Worm (Caenorhabditis elegans) whole organism, L4 larva: ENCODE data around the gene fmo-4.

Source experiments
- F10B5.3 ChIP-seq: sonication (generic microtip); optimal IDR thresholded peaks from 2 replicates; lab custom pipeline; 2016; ENCODE audit warnings: mild to moderate bottlenecking, missing genetic modification characterization, missing compliant biosample characterization
- F44E2.7 ChIP-seq: fragments of 200-800 bp; sonication (Bioruptor generic); IDR thresholded peaks from 2 replicates; pipeline ENCODE4 v2.1.2; 2022; ENCODE audit warnings: missing genetic modification characterization, missing compliant biosample characterization
- R02D3.7 ChIP-seq: fragments of 150-350 bp; sonication (generic microtip); optimal IDR thresholded peaks from 3 replicates; lab custom pipeline; 2014; ENCODE audit warnings: missing biosample characterization, missing genetic modification characterization
- T20F7.1 ChIP-seq: fragments of 200-800 bp; sonication (Bioruptor generic); optimal IDR thresholded peaks from 2 replicates; lab custom pipeline; 2018; ENCODE audit warnings: mild to moderate bottlenecking, missing genetic modification characterization, missing compliant biosample characterization
- Y48G9A.11 ChIP-seq: fragments of 200-800 bp; sonication (Bioruptor generic); IDR thresholded peaks from 2 replicates; pipeline ENCODE4 v1.3.6; 2022; ENCODE audit warnings: missing genetic modification reagents, missing genetic modification characterization, missing compliant biosample characterization
- aha-1 ChIP-seq: fragments of 150-350 bp; peaks from one replicate; lab custom pipeline; 2014; ENCODE audit warnings: missing biosample characterization, missing genetic modification characterization
- ama-1 ChIP-seq: fragments of 150-350 bp; optimal IDR thresholded peaks from 2 replicates; lab custom pipeline; 2014; ENCODE audit warnings: inconsistent platforms, mixed read lengths
- ceh-32 ChIP-seq: sonication (generic microtip); optimal IDR thresholded peaks from 2 replicates; lab custom pipeline; 2016; ENCODE audit warnings: mild to moderate bottlenecking, missing genetic modification characterization, missing compliant biosample characterization; ENCODE audit not compliant: poor library complexity
- ceh-44 ChIP-seq: fragments of 200-800 bp; sonication (Bioruptor generic); IDR thresholded peaks from 2 replicates; pipeline ENCODE4 v1.3.6; 2022; ENCODE audit warnings: missing genetic modification reagents, missing genetic modification characterization, missing compliant biosample characterization
- ceh-62 ChIP-seq: sonication (generic microtip); optimal IDR thresholded peaks from 2 replicates; lab custom pipeline; 2017; ENCODE audit warnings: missing biosample characterization, missing genetic modification characterization
- ces-1 ChIP-seq: fragments of 150-350 bp; sonication (generic microtip); optimal IDR thresholded peaks from 4 replicates; lab custom pipeline; 2014; ENCODE audit warnings: missing biosample characterization, missing genetic modification reagents, missing genetic modification characterization
- cey-2 ChIP-seq: sonication (generic microtip); optimal IDR thresholded peaks from 3 replicates; lab custom pipeline; 2017; ENCODE audit warnings: missing genetic modification characterization, mild to moderate bottlenecking, missing compliant biosample characterization, antibody characterized with exemption, borderline replicate concordance; ENCODE audit not compliant: insufficient read depth
- daf-12 ChIP-seq: fragments of 150-350 bp; optimal IDR thresholded peaks from 2 replicates; lab custom pipeline; 2014; ENCODE audit warnings: missing biosample characterization, missing genetic modification reagents, missing genetic modification characterization
- daf-8 ChIP-seq: fragments of 200-800 bp; sonication (Bioruptor generic); IDR thresholded peaks from 2 replicates; pipeline ENCODE4 v1.3.6; 2022; ENCODE audit warnings: missing genetic modification characterization, missing compliant biosample characterization
- dmd-8 ChIP-seq: fragments of 200-800 bp; sonication (Bioruptor generic); IDR thresholded peaks from 2 replicates; pipeline ENCODE4 v1.3.6; 2022; ENCODE audit warnings: missing genetic modification characterization, missing compliant biosample characterization
- dpl-1 ChIP-seq: fragments of 150-350 bp; optimal IDR thresholded peaks from 2 replicates; lab custom pipeline; 2014; ENCODE audit warnings: missing biosample characterization, missing genetic modification reagents, missing genetic modification characterization
- dve-1 ChIP-seq: sonication (generic microtip); optimal IDR thresholded peaks from 2 replicates; lab custom pipeline; 2017; ENCODE audit warnings: antibody characterized with exemption, mild to moderate bottlenecking, missing genetic modification characterization, missing compliant biosample characterization; ENCODE audit not compliant: insufficient read depth
- egl-27 ChIP-seq: sonication (generic microtip); optimal IDR thresholded peaks from 3 replicates; lab custom pipeline; 2017; ENCODE audit warnings: missing biosample characterization, missing genetic modification reagents, missing genetic modification characterization
- fkh-10 ChIP-seq: fragments of 150-350 bp; optimal IDR thresholded peaks from 2 replicates; lab custom pipeline; 2014; ENCODE audit warnings: missing biosample characterization, missing genetic modification reagents, missing genetic modification characterization
- hif-1 ChIP-seq, 2 experiments: sonication (generic microtip); optimal IDR thresholded peaks; 2 replicates each; lab custom pipeline; 2016 to 2017; ENCODE audit warnings: missing compliant biosample characterization in 2 of 2, missing genetic modification characterization in 2 of 2, missing genetic modification reagents in 2 of 2, missing genotype in 2 of 2, mild to moderate bottlenecking in 1 of 2
- hlh-30 ChIP-seq: sonication (generic microtip); optimal IDR thresholded peaks from 2 replicates; lab custom pipeline; 2017; ENCODE audit warnings: antibody characterized with exemption, mild to moderate bottlenecking, missing genetic modification characterization, missing compliant biosample characterization; ENCODE audit not compliant: insufficient read depth
- jun-1 ChIP-seq: fragments of 150-350 bp; optimal IDR thresholded peaks from 2 replicates; lab custom pipeline; 2014; ENCODE audit warnings: missing biosample characterization, missing genetic modification reagents, missing genetic modification characterization
- lin-15B ChIP-seq: fragments of 150-350 bp; sonication (generic microtip); optimal IDR thresholded peaks from 3 replicates; lab custom pipeline; 2014; ENCODE audit warnings: missing biosample characterization, missing genetic modification characterization
- lin-38 ChIP-seq: fragments of 200-800 bp; sonication (Bioruptor generic); IDR thresholded peaks from 2 replicates; pipeline ENCODE4 v1.3.6; 2022; ENCODE audit warnings: missing genetic modification reagents, missing genetic modification characterization, missing compliant biosample characterization
- lin-39 ChIP-seq: fragments of 150-350 bp; optimal IDR thresholded peaks from 2 replicates; lab custom pipeline; 2014; ENCODE audit warnings: missing biosample characterization, missing genetic modification reagents, missing genetic modification characterization
- lir-3 ChIP-seq: sonication (generic microtip); optimal IDR thresholded peaks from 2 replicates; lab custom pipeline; 2016; ENCODE audit warnings: mild to moderate bottlenecking, missing genetic modification characterization, missing compliant biosample characterization
- madf-5 ChIP-seq, 2 experiments: fragments of 200-800 bp; sonication (Bioruptor generic); IDR thresholded peaks; 2 replicates each; pipeline ENCODE4 v1.3.6; 2022; ENCODE audit warnings: missing compliant biosample characterization in 2 of 2, missing genetic modification characterization in 2 of 2
- mdt-29 ChIP-seq: fragments of 200-800 bp; sonication (Bioruptor generic); IDR thresholded peaks from 2 replicates; pipeline ENCODE4 v1.3.6; 2022; ENCODE audit warnings: missing genetic modification reagents, missing genetic modification characterization, missing compliant biosample characterization
- mes-2 ChIP-seq: sonication (generic microtip); optimal IDR thresholded peaks from 2 replicates; lab custom pipeline; 2016; ENCODE audit warnings: missing genotype, mild to moderate bottlenecking, missing genetic modification characterization, missing compliant biosample characterization; ENCODE audit not compliant: poor library complexity, severe bottlenecking
- nhr-102 ChIP-seq: sonication (generic microtip); optimal IDR thresholded peaks from 2 replicates; lab custom pipeline; 2016; ENCODE audit warnings: mild to moderate bottlenecking, missing genetic modification characterization, moderate library complexity, missing compliant biosample characterization
- nhr-237 ChIP-seq: sonication (generic microtip); optimal IDR thresholded peaks from 2 replicates; lab custom pipeline; 2017; ENCODE audit warnings: missing biosample characterization, missing genetic modification characterization
- nhr-41 ChIP-seq: fragments of 200-800 bp; sonication (Bioruptor generic); IDR thresholded peaks from 2 replicates; pipeline ENCODE4 v1.3.6; 2022; ENCODE audit warnings: missing genetic modification reagents, missing genetic modification characterization, missing compliant biosample characterization
- nhr-6 ChIP-seq: fragments of 150-350 bp; optimal IDR thresholded peaks from 2 replicates; lab custom pipeline; 2014; ENCODE audit warnings: missing biosample characterization, missing genetic modification characterization
- php-3 ChIP-seq: fragments of 200-800 bp; sonication (Bioruptor generic); IDR thresholded peaks from 2 replicates; pipeline ENCODE4 v1.3.6; 2022; ENCODE audit warnings: missing genetic modification reagents, missing genetic modification characterization, missing compliant biosample characterization
- pqm-1 ChIP-seq: sonication (generic microtip); optimal IDR thresholded peaks from 2 replicates; lab custom pipeline; 2017; ENCODE audit warnings: missing biosample characterization, missing genetic modification characterization
- rbr-2 ChIP-seq: sonication (generic microtip); optimal IDR thresholded peaks from 2 replicates; lab custom pipeline; 2016; ENCODE audit warnings: missing genotype, missing genetic modification characterization, missing compliant biosample characterization
- saeg-2 ChIP-seq: fragments of 200-800 bp; sonication (Bioruptor generic); IDR thresholded peaks from 2 replicates; pipeline ENCODE4 v1.3.6; 2022; ENCODE audit warnings: missing genetic modification reagents, missing genetic modification characterization, missing compliant biosample characterization
- sdz-12 ChIP-seq: fragments of 200-800 bp; sonication (Bioruptor generic); optimal IDR thresholded peaks from 2 replicates; lab custom pipeline; 2018; ENCODE audit warnings: mild to moderate bottlenecking, missing genetic modification characterization, missing compliant biosample characterization
- set-16 ChIP-seq: fragments of 200-800 bp; sonication (Bioruptor generic); IDR thresholded peaks from 2 replicates; pipeline ENCODE4 v1.3.6; 2022; ENCODE audit warnings: missing genetic modification reagents, missing genetic modification characterization, missing compliant biosample characterization
- snpc-1.2 ChIP-seq: fragments of 200-800 bp; sonication (Bioruptor generic); IDR thresholded peaks from 2 replicates; pipeline ENCODE4 v1.3.6; 2022; ENCODE audit warnings: missing genetic modification reagents, missing genetic modification characterization, missing compliant biosample characterization
- unc-130 ChIP-seq: sonication (generic microtip); optimal IDR thresholded peaks from 2 replicates; lab custom pipeline; 2016; ENCODE audit warnings: missing genetic modification reagents, missing genetic modification characterization, missing compliant biosample characterization
- unc-62 ChIP-seq, 3 experiments: fragments of 150-350 bp in 1 of 3; sonication (generic microtip); optimal IDR thresholded peaks in 2 of 3; peaks in 1 of 3; 1 replicate in 1 of 3; 2 replicates in 2 of 3; lab custom pipeline; 2014 to 2017; ENCODE audit warnings: missing biosample characterization in 3 of 3, missing genetic modification characterization in 3 of 3, missing genetic modification reagents in 3 of 3, missing genotype in 1 of 3
- zag-1 ChIP-seq: fragments of 150-350 bp; optimal IDR thresholded peaks from 2 replicates; lab custom pipeline; 2014; ENCODE audit warnings: missing biosample characterization, missing genetic modification characterization
- zip-2 ChIP-seq: fragments of 150-350 bp; optimal IDR thresholded peaks from 2 replicates; lab custom pipeline; 2014; ENCODE audit warnings: missing biosample characterization, missing genetic modification characterization

fmo-4 gene

DNA sequence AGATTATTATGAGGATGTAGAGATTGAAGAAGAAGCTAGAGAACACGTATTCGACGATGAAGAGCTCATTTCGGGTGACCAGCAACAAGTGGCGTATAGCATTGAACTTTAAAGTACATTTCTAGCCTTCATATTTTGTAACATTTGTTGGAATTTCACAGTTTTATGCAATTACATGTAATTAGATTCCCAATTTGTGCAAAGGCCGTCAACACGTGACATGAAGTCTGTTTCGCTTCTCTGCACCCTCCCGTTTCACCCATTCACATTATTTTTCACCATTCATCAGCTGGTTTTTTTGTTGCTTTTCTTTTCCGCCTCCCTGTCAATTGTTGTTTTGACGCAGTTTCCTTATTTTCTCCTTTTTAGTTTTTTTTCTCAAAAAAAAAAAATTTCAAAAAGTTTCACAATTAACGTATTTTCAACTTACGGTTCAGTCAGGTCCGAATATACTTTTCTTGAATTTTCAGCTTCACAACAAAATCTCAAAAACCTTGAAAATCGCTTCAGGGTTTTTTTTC is 20.7 kb upstream of the fmo-4 start, which contains the start of gene sde-2:
sde-2 (plus strand) TSS at position 471 of the 521 bp plus-strand sequence.
- TF ChIP-seq unc-62 (GFP tag; optimal IDR thresholded peaks at IDR 0.05 in 1 of 2; lab: Kevin White, UChicago) (peak in 1 of 2 experiments; percentile 53), unc-62 (tag; optimal IDR thresholded peaks at IDR 0.05; lab: Kevin White, UChicago) (no peak), hlh-30 (tag; lab: Kevin White, UChicago) (peak; percentile 57), ces-1 (GFP tag; lab: Kevin White, UChicago) (peak; percentile 45), mdt-29 (GFP tag; lab: Robert Waterston, UW) (no peak)
- TF ChIP-seq, all 104 proteins: peak for 3

ce11 chrV:13625517-13626097 is 19.1 kb upstream of the fmo-4 start, which contains the start of the genes nduv-2 and F53F4.12:
nduv-2 (minus strand) TSS chrV:13625567.
F53F4.12 (plus strand) TSS chrV:13626047.
- TF ChIP-seq nhr-102 (tag; lab: Kevin White, UChicago): no peak
- TF ChIP-seq jun-1 (tag; lab: Kevin White, UChicago): no peak
- TF ChIP-seq saeg-2 (GFP tag; lab: Robert Waterston, UW): no peak
- no peak for TF ChIP-seq egl-27 (tag; lab: Kevin White, UChicago)
- no peak for TF ChIP-seq nhr-6
- peak; percentile 3 for TF ChIP-seq dpl-1 (GFP tag; lab: Kevin White, UChicago)
- peak; percentile 10 for TF ChIP-seq unc-130 (GFP tag; lab: Kevin White, UChicago)
- TF ChIP-seq mes-2 (tag; lab: Kevin White, UChicago): peak; percentile 72
- no peak for TF ChIP-seq rbr-2 (tag; lab: Kevin White, UChicago)
- TF ChIP-seq cey-2 (tag; lab: Kevin White, UChicago): no peak
- no peak for TF ChIP-seq dmd-8 (GFP tag; lab: Robert Waterston, UW)
- no peak for TF ChIP-seq fkh-10
- TF ChIP-seq T20F7.1 (GFP tag; lab: Kevin White, UChicago): peak; percentile 90
- TF ChIP-seq lir-3 (tag; lab: Kevin White, UChicago): no peak
- TF ChIP-seq zag-1: no peak
- TF ChIP-seq dve-1 (tag; lab: Kevin White, UChicago): no peak
- 0 out of 2 replicates have a peak, but pooled peaks have one; percentile 25 for TF ChIP-seq lin-38 (GFP tag; lab: Robert Waterston, UW)
- TF ChIP-seq F44E2.7: no peak
- no peak for TF ChIP-seq ceh-44 (GFP tag; lab: Robert Waterston, UW)
- no peak for TF ChIP-seq snpc-1.2 (GFP tag; lab: Robert Waterston, UW)
- TF ChIP-seq ces-1 (GFP tag; lab: Kevin White, UChicago): no peak
- no peak for TF ChIP-seq F10B5.3
- TF ChIP-seq lin-15B (tag; lab: Kevin White, UChicago): no peak
- no peak for TF ChIP-seq pqm-1 (tag; lab: Kevin White, UChicago)
- TF ChIP-seq aha-1 (tag; lab: Kevin White, UChicago): peak; percentile 61
- TF ChIP-seq daf-12 (tag; lab: Kevin White, UChicago): no peak
- no peak for TF ChIP-seq daf-8 (GFP tag; lab: Robert Waterston, UW)
- no peak for TF ChIP-seq mdt-29 (GFP tag; lab: Robert Waterston, UW)
- no peak for TF ChIP-seq lin-39 (tag; lab: Kevin White, UChicago)
- peak; percentile 71 for TF ChIP-seq Y48G9A.11 (GFP tag; lab: Robert Waterston, UW)
- TF ChIP-seq nhr-237: no peak
- no peak for TF ChIP-seq sdz-12 (GFP tag; lab: Kevin White, UChicago)
- no peak for TF ChIP-seq nhr-41 (GFP tag; lab: Robert Waterston, UW)
- no peak for TF ChIP-seq php-3 (GFP tag; lab: Robert Waterston, UW)
- TF ChIP-seq hif-1 (tag; optimal IDR thresholded peaks at IDR 0.05; lab: Kevin White, UChicago): peak in 1 of 2 experiments; percentile 13
- TF ChIP-seq madf-5 (GFP tag; IDR thresholded peaks at IDR 0.05; lab: Robert Waterston, UW): no peak
- no peak for TF ChIP-seq ceh-32 (tag; lab: Kevin White, UChicago)
- no peak for TF ChIP-seq ama-1
- TF ChIP-seq set-16 (GFP tag; lab: Robert Waterston, UW): no peak
- no peak for TF ChIP-seq zip-2
- no peak for TF ChIP-seq ceh-62
- TF ChIP-seq R02D3.7 (tag; lab: Kevin White, UChicago): peak; percentile 39
